Fruit fly (Drosophila melanogaster) whole organism, embryonic: ENCODE measurements around the gene CG15034.

Source experiments
- ATbp ChIP-seq: fragments of 200-800 bp; sonication (Bioruptor generic); optimal IDR thresholded peaks from 2 replicates; lab custom pipeline; 2017; ENCODE audit warnings: missing biosample characterization, mild to moderate bottlenecking, missing genetic modification characterization, missing genetic modification reagents
- BtbVII ChIP-seq: fragments of 200-800 bp; sonication (Bioruptor generic); optimal IDR thresholded peaks from 3 replicates; lab custom pipeline; 2017; ENCODE audit warnings: missing biosample characterization, mild to moderate bottlenecking, missing genetic modification characterization
- CG11398 ChIP-seq: fragments of 200-800 bp; sonication (Bioruptor generic); optimal IDR thresholded peaks from 2 replicates; lab custom pipeline; 2016; ENCODE audit warnings: missing biosample characterization, missing genetic modification characterization
- CG11456 ChIP-seq: fragments of 200-800 bp; sonication (Bioruptor generic); IDR thresholded peaks from 3 replicates; pipeline ENCODE4 v1.3.6; 2022; ENCODE audit warnings: missing biosample characterization, missing genetic modification characterization
- CG14441 ChIP-seq: fragments of 200-800 bp; sonication (Bioruptor generic); IDR thresholded peaks from 2 replicates; pipeline ENCODE4 v1.3.6; 2022; ENCODE audit warnings: missing biosample characterization, missing genetic modification characterization
- CG15514 ChIP-seq: fragments of 200-800 bp; sonication (Bioruptor generic); optimal IDR thresholded peaks from 3 replicates; lab custom pipeline; 2017; ENCODE audit warnings: missing biosample characterization, missing genetic modification characterization, mild to moderate bottlenecking, moderate library complexity, missing genetic modification reagents
- CG15696 ChIP-seq: fragments of 200-800 bp; sonication (Bioruptor generic); optimal IDR thresholded peaks from 2 replicates; lab custom pipeline; 2019; ENCODE audit warnings: missing biosample characterization, mild to moderate bottlenecking, missing genetic modification characterization, moderate library complexity
- CG17328 ChIP-seq: fragments of 200-800 bp; sonication (Bioruptor generic); IDR thresholded peaks from 2 replicates; pipeline ENCODE4 v1.3.6; 2022; ENCODE audit warnings: missing biosample characterization, missing genetic modification characterization
- CG17359 ChIP-seq: fragments of 200-800 bp; sonication (Bioruptor generic); optimal IDR thresholded peaks from 3 replicates; lab custom pipeline; 2018; ENCODE audit warnings: missing biosample characterization, mild to moderate bottlenecking, missing genetic modification characterization, moderate library complexity
- CG17829 ChIP-seq: fragments of 200-800 bp; optimal IDR thresholded peaks from 2 replicates; lab custom pipeline; 2019; ENCODE audit warnings: missing biosample characterization, mild to moderate bottlenecking, missing genetic modification characterization, moderate library complexity
- CG17912 ChIP-seq: fragments of 200-800 bp; sonication (Bioruptor generic); optimal IDR thresholded peaks from 2 replicates; lab custom pipeline; 2018; ENCODE audit warnings: missing biosample characterization, mild to moderate bottlenecking, missing genetic modification characterization
- CG6854 ChIP-seq: fragments of 200-800 bp; sonication (Bioruptor generic); optimal IDR thresholded peaks from 3 replicates; lab custom pipeline; 2017; ENCODE audit warnings: missing biosample characterization, mild to moderate bottlenecking, missing genetic modification characterization
- CG7839 ChIP-seq: fragments of 200-800 bp; sonication (Bioruptor generic); optimal IDR thresholded peaks from 3 replicates; lab custom pipeline; 2018; ENCODE audit warnings: missing biosample characterization, mild to moderate bottlenecking, missing genetic modification characterization, moderate library complexity
- D19A ChIP-seq: fragments of 200-800 bp; optimal IDR thresholded peaks from 3 replicates; lab custom pipeline; 2019; ENCODE audit warnings: missing biosample characterization, mild to moderate bottlenecking, missing genetic modification characterization, moderate library complexity
- Drgx ChIP-seq: fragments of 200-800 bp; sonication (Bioruptor generic); IDR thresholded peaks from 2 replicates; pipeline ENCODE4 v1.3.6; 2022; ENCODE audit warnings: missing biosample characterization, missing genetic modification characterization
- Fer1 ChIP-seq: fragments of 200-800 bp; sonication (Bioruptor generic); optimal IDR thresholded peaks from 2 replicates; lab custom pipeline; 2017; ENCODE audit warnings: missing biosample characterization, mild to moderate bottlenecking, missing genetic modification characterization
- HLH4C ChIP-seq: fragments of 200-800 bp; sonication (Bioruptor generic); IDR thresholded peaks from 3 replicates; pipeline ENCODE4 v1.3.6; 2022; ENCODE audit warnings: missing biosample characterization, missing genetic modification characterization; ENCODE audit not compliant: partially characterized antibody
- HLH54F ChIP-seq: fragments of 200-800 bp; sonication (Bioruptor generic); optimal IDR thresholded peaks from 3 replicates; lab custom pipeline; 2016; ENCODE audit warnings: missing biosample characterization, missing genetic modification characterization
- HmgZ ChIP-seq: fragments of 200-800 bp; sonication (Bioruptor generic); optimal IDR thresholded peaks from 2 replicates; lab custom pipeline; 2018; ENCODE audit warnings: missing biosample characterization, mild to moderate bottlenecking, missing genetic modification characterization
- Hr39 ChIP-seq: fragments of >200 bp; optimal IDR thresholded peaks from 2 replicates; lab custom pipeline; 2017
- Max ChIP-seq: fragments of 200-800 bp; sonication (Bioruptor generic); optimal IDR thresholded peaks from 2 replicates; lab custom pipeline; 2016; ENCODE audit warnings: missing biosample characterization, mild to moderate bottlenecking, missing genetic modification characterization
- Scr ChIP-seq: fragments of 200-800 bp; sonication (Bioruptor generic); IDR thresholded peaks from 2 replicates; pipeline ENCODE4 v1.3.6; 2022; ENCODE audit warnings: missing biosample characterization, missing genetic modification characterization; ENCODE audit not compliant: partially characterized antibody
- Sox100B ChIP-seq: fragments of 200-800 bp; sonication (Bioruptor generic); optimal IDR thresholded peaks from 3 replicates; lab custom pipeline; 2018; ENCODE audit warnings: missing biosample characterization, mild to moderate bottlenecking, missing genetic modification characterization
- Trl ChIP-seq, 3 experiments: fragments of >200 bp in 2 of 3; fragments of 200-800 bp in 1 of 3; sonication (Bioruptor generic) in 1 of 3; optimal IDR thresholded peaks; 2 replicates in 1 of 3; 3 replicates in 2 of 3; lab custom pipeline; 2016 to 2017; ENCODE audit warnings: missing biosample characterization in 1 of 3, missing genetic modification characterization in 1 of 3
- btn ChIP-seq: fragments of 200-800 bp; sonication (Bioruptor generic); optimal IDR thresholded peaks from 2 replicates; lab custom pipeline; 2016; ENCODE audit warnings: missing biosample characterization, missing genetic modification characterization
- cato ChIP-seq: fragments of 200-800 bp; sonication (Bioruptor generic); optimal IDR thresholded peaks from 2 replicates; lab custom pipeline; 2016; ENCODE audit warnings: missing biosample characterization, missing genetic modification characterization, borderline replicate concordance
- caup ChIP-seq: fragments of 200-800 bp; sonication (Bioruptor generic); optimal IDR thresholded peaks from 3 replicates; lab custom pipeline; 2017; ENCODE audit warnings: missing biosample characterization, mild to moderate bottlenecking, missing genetic modification characterization, moderate library complexity; ENCODE audit not compliant: severe bottlenecking
- crc ChIP-seq: fragments of 200-800 bp; sonication (Bioruptor generic); optimal IDR thresholded peaks from 2 replicates; lab custom pipeline; 2016; ENCODE audit warnings: missing biosample characterization, missing genetic modification characterization
- dysf ChIP-seq: fragments of 200-800 bp; sonication (Bioruptor generic); IDR thresholded peaks from 3 replicates; pipeline ENCODE4 v1.3.6; 2022; ENCODE audit warnings: missing biosample characterization, missing genetic modification characterization
- fd3F ChIP-seq: fragments of 200-800 bp; sonication (Bioruptor generic); optimal IDR thresholded peaks from 2 replicates; lab custom pipeline; 2018; ENCODE audit warnings: missing biosample characterization, mild to moderate bottlenecking, missing genetic modification characterization, moderate library complexity
- fd64A ChIP-seq: fragments of 200-800 bp; sonication (Bioruptor generic); optimal IDR thresholded peaks from 3 replicates; lab custom pipeline; 2018; ENCODE audit warnings: missing biosample characterization, mild to moderate bottlenecking, missing genetic modification characterization
- fu2 ChIP-seq: fragments of 200-800 bp; sonication (Bioruptor generic); optimal IDR thresholded peaks from 2 replicates; lab custom pipeline; 2016; ENCODE audit warnings: missing biosample characterization, missing genetic modification characterization
- gfzf ChIP-seq: fragments of 200-800 bp; sonication (Bioruptor generic); optimal IDR thresholded peaks from 2 replicates; lab custom pipeline; 2016; ENCODE audit warnings: missing biosample characterization, mild to moderate bottlenecking, missing genetic modification characterization, moderate library complexity
- her ChIP-seq: fragments of 200-800 bp; sonication (Bioruptor generic); optimal IDR thresholded peaks from 2 replicates; lab custom pipeline; 2016; ENCODE audit warnings: missing biosample characterization, missing genetic modification characterization
- knrl ChIP-seq: fragments of 200-800 bp; sonication (Bioruptor generic); IDR thresholded peaks from 3 replicates; pipeline ENCODE4 v1.3.6; 2022; ENCODE audit warnings: missing biosample characterization, missing genetic modification characterization; ENCODE audit not compliant: partially characterized antibody
- lbe ChIP-seq: fragments of 200-800 bp; sonication (Bioruptor generic); optimal IDR thresholded peaks from 2 replicates; lab custom pipeline; 2016; ENCODE audit warnings: missing biosample characterization, mild to moderate bottlenecking, missing genetic modification characterization
- onecut ChIP-seq: fragments of 200-800 bp; sonication (Bioruptor generic); IDR thresholded peaks from 2 replicates; pipeline ENCODE4 v1.3.6; 2022; ENCODE audit warnings: missing biosample characterization, missing genetic modification characterization
- pnt ChIP-seq: fragments of 200-800 bp; sonication (Bioruptor generic); optimal IDR thresholded peaks from 3 replicates; lab custom pipeline; 2016; ENCODE audit warnings: missing biosample characterization, missing genetic modification characterization
- pum ChIP-seq: fragments of 200-800 bp; sonication (Bioruptor generic); optimal IDR thresholded peaks from 2 replicates; lab custom pipeline; 2016; ENCODE audit warnings: missing biosample characterization, missing genetic modification characterization
- row ChIP-seq: fragments of 200-800 bp; sonication (Bioruptor generic); IDR thresholded peaks from 3 replicates; pipeline ENCODE4 v1.3.6; 2022; ENCODE audit warnings: missing biosample characterization, missing genetic modification characterization
- sna ChIP-seq: fragments of 200-800 bp; sonication (Bioruptor generic); IDR thresholded peaks from 2 replicates; pipeline ENCODE4 v1.3.6; 2022; ENCODE audit warnings: missing biosample characterization, missing genetic modification characterization; ENCODE audit not compliant: partially characterized antibody
- sob ChIP-seq: fragments of 200-800 bp; sonication (Bioruptor generic); IDR thresholded peaks from 2 replicates; pipeline ENCODE4 v1.3.6; 2022; ENCODE audit warnings: missing biosample characterization, missing genetic modification characterization
- sqz ChIP-seq: fragments of 200-800 bp; sonication (Bioruptor generic); optimal IDR thresholded peaks from 3 replicates; lab custom pipeline; 2018; ENCODE audit warnings: missing biosample characterization, mild to moderate bottlenecking, missing genetic modification characterization
- trem ChIP-seq: fragments of 200-800 bp; optimal IDR thresholded peaks from 3 replicates; lab custom pipeline; 2019; ENCODE audit warnings: missing biosample characterization, mild to moderate bottlenecking, missing genetic modification characterization, moderate library complexity
- unpg ChIP-seq: fragments of 200-800 bp; sonication (Bioruptor generic); optimal IDR thresholded peaks from 3 replicates; lab custom pipeline; 2018; ENCODE audit warnings: missing biosample characterization, mild to moderate bottlenecking, missing genetic modification characterization, moderate library complexity
- yki ChIP-seq: fragments of >200 bp; optimal IDR thresholded peaks from 3 replicates; lab custom pipeline; 2018
- zen ChIP-seq: fragments of 200-800 bp; sonication (Bioruptor generic); optimal IDR thresholded peaks from 3 replicates; lab custom pipeline; 2018; ENCODE audit warnings: missing biosample characterization, mild to moderate bottlenecking, missing genetic modification characterization, moderate library complexity

Gene CG15034

DNA sequence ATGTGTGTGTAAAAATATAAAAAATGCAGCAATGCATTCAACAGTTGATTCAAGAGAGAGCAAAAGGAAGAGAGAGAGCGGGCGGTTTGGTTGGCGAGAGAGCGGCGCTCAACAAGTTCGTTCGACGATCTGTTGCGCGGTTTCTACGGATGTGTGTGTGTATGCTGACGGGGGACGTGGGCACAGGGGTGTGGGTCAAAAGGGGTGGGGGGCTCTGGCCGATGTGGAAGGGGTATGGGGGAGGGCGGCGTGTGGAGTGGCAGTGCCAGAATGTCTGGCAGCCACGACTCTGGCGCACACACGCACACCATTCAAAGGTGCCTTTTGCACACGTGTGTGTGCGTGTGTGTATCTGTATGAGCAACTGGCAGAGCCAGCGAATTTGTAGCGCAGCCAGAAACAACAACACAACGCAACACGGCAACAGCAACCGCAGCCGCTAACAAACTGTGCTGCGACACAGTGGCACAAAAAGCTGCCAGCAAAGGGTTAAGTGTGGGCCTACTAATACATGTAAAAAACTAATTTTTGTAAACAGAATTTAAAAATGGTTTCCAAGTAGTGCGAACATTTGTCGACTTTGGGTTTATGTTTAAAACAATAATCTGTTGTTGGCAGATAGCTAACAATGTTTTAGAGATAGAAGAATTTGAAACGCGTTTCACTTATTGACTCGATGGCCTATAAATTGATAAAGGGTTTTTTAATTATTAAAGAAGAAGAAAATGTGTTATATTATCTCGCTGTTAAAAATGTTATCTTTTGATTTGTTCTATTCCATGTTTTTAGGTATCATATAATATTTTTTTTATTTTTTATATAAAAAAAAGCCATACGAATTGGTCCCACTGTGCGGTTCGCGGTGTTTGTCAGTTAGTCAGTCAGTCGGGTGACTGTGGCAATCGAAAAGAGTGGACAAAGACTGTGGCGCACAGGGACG, 40.5 kb downstream of the CG15034 start (continued):
- TF ChIP-seq CG6854 (GFP tag; lab: Kevin White, UChicago) (peak; percentile 91), unpg (peak; percentile 83), pum (GFP tag; lab: Kevin White, UChicago) (peak; percentile 76), Fer1 (peak; percentile 87), Sox100B (GFP tag; lab: Kevin White, UChicago) (peak; percentile 99), CG14441 (GFP tag; lab: Robert Waterston, UW) (peak; percentile 67), fd3F (GFP tag; lab: Kevin White, UChicago) (peak; percentile 89), sna (GFP tag; lab: Robert Waterston, UW) (peak; percentile 19; the same call in 1 of the 2 replicates), HLH54F (GFP tag; lab: Kevin White, UChicago) (peak; percentile 80), Trl (optimal IDR thresholded peaks at IDR 0.05; lab: Kevin White, UChicago) (peak; percentile 83 to 95), Trl (GFP tag; optimal IDR thresholded peaks at IDR 0.05; lab: Kevin White, UChicago) (peak; percentile 53), BtbVII (GFP tag; lab: Kevin White, UChicago) (peak; percentile 92), onecut (GFP tag; lab: Robert Waterston, UW) (peak; percentile 6; the same call in 1 of the 2 replicates), HLH4C (GFP tag; lab: Robert Waterston, UW) (no peak), CG11456 (GFP tag; lab: Robert Waterston, UW) (peak; percentile 67; the same call in 2 of the 3 replicates), Drgx (GFP tag; lab: Robert Waterston, UW) (peak; percentile 66), trem (tag; lab: Kevin White, UChicago) (peak; percentile 90), D19A (tag; lab: Kevin White, UChicago) (peak; percentile 93), Max (peak; percentile 86), yki (lab: Kevin White, UChicago) (peak; percentile 86), CG17912 (no peak), CG17328 (peak; percentile 63; the same call in 1 of the 2 replicates), CG15696 (tag; lab: Kevin White, UChicago) (peak; percentile 88), row (GFP tag; lab: Robert Waterston, UW) (peak; percentile 76), pnt (peak; percentile 73), gfzf (no peak), fd64A (peak; percentile 50), cato (GFP tag; lab: Kevin White, UChicago) (peak; percentile 89), CG15514 (peak; percentile 55), dysf (GFP tag; lab: Robert Waterston, UW) (peak; percentile 87), ATbp (GFP tag; lab: Kevin White, UChicago) (peak; percentile 91), crc (no peak), CG7839 (tag; lab: Kevin White, UChicago) (peak; percentile 94), CG11398 (peak; percentile 64), btn (peak; percentile 46), fu2 (peak; percentile 80), Scr (GFP tag; lab: Robert Waterston, UW) (0 out of 2 replicates have a peak, but pooled peaks have one; percentile 7), Hr39 (lab: Kevin White, UChicago) (no peak), sob (GFP tag; lab: Robert Waterston, UW) (peak; percentile 53), CG17829 (tag; lab: Kevin White, UChicago) (peak; percentile 94), sqz (GFP tag; lab: Kevin White, UChicago) (peak; percentile 78), zen (tag; lab: Kevin White, UChicago) (peak; percentile 90), lbe (GFP tag; lab: Kevin White, UChicago) (peak; percentile 82), HmgZ (tag; lab: Kevin White, UChicago) (peak; percentile 39), knrl (GFP tag; lab: Robert Waterston, UW) (peak; percentile 39; the same call in 1 of the 3 replicates), her (GFP tag; lab: Kevin White, UChicago) (peak; percentile 18), caup (GFP tag; lab: Kevin White, UChicago) (peak; percentile 86), CG17359 (peak; percentile 90)
